Worm (Caenorhabditis elegans) whole organism, L2 larva: ENCODE data around the gene srg-13.
A peak's percentile ranks its signal among the peaks of the same experiment; 100 is the strongest.

ENCODE experiments used
- C34F6.9 ChIP-seq: fragments of 150-350 bp; optimal IDR thresholded peaks from 2 replicates; lab custom pipeline; 2014; ENCODE audit warnings: missing biosample characterization, missing genetic modification characterization
- F13H6.1 ChIP-seq: sonication (generic microtip); optimal IDR thresholded peaks from 2 replicates; lab custom pipeline; 2016; ENCODE audit warnings: missing genetic modification characterization, missing compliant biosample characterization
- R02D3.7 ChIP-seq: fragments of 150-350 bp; optimal IDR thresholded peaks from 2 replicates; lab custom pipeline; 2014; ENCODE audit warnings: missing biosample characterization, missing genetic modification characterization
- Y55F3AM.14 ChIP-seq: fragments of 200-800 bp; sonication (Bioruptor generic); optimal IDR thresholded peaks from 2 replicates; lab custom pipeline; 2018; ENCODE audit warnings: mild to moderate bottlenecking, missing genetic modification characterization, missing compliant biosample characterization
- ZK546.5 ChIP-seq: sonication (generic microtip); optimal IDR thresholded peaks from 2 replicates; lab custom pipeline; 2017; ENCODE audit warnings: missing biosample characterization, missing genetic modification characterization
- alr-1 ChIP-seq: fragments of 150-350 bp; optimal IDR thresholded peaks from 2 replicates; lab custom pipeline; 2014; ENCODE audit warnings: missing biosample characterization, missing genetic modification characterization
- aly-2 ChIP-seq: fragments of 150-350 bp; optimal IDR thresholded peaks from 2 replicates; lab custom pipeline; 2014; ENCODE audit warnings: missing biosample characterization, missing genetic modification characterization
- ama-1 ChIP-seq: fragments of 150-350 bp; optimal IDR thresholded peaks from 2 replicates; lab custom pipeline; 2018; ENCODE audit warnings: inconsistent platforms
- blmp-1 ChIP-seq: sonication (generic microtip); optimal IDR thresholded peaks from 2 replicates; lab custom pipeline; 2017; ENCODE audit warnings: missing genetic modification characterization, mild to moderate bottlenecking, missing compliant biosample characterization, antibody characterized with exemption, moderate library complexity; ENCODE audit not compliant: insufficient read depth
- ceh-16 ChIP-seq: fragments of 150-350 bp; optimal IDR thresholded peaks from 2 replicates; lab custom pipeline; 2014; ENCODE audit warnings: missing biosample characterization, missing genetic modification characterization
- ceh-82 ChIP-seq: fragments of 150-350 bp; optimal IDR thresholded peaks from 2 replicates; lab custom pipeline; 2014; ENCODE audit warnings: missing biosample characterization, missing genetic modification characterization
- crh-2 ChIP-seq: sonication (generic microtip); optimal IDR thresholded peaks from 2 replicates; lab custom pipeline; 2017; ENCODE audit warnings: missing biosample characterization, missing genetic modification characterization
- dmd-4 ChIP-seq: sonication (generic microtip); optimal IDR thresholded peaks from 2 replicates; lab custom pipeline; 2017; ENCODE audit warnings: missing biosample characterization, missing genetic modification characterization
- egl-27 ChIP-seq: sonication (generic microtip); optimal IDR thresholded peaks from 3 replicates; lab custom pipeline; 2017; ENCODE audit warnings: missing biosample characterization, missing genetic modification reagents, missing genetic modification characterization
- elt-1 ChIP-seq: fragments of 150-350 bp; optimal IDR thresholded peaks from 2 replicates; lab custom pipeline; 2014; ENCODE audit warnings: missing biosample characterization, missing genetic modification characterization
- elt-3 ChIP-seq: sonication (generic microtip); optimal IDR thresholded peaks from 2 replicates; lab custom pipeline; 2017; ENCODE audit warnings: missing biosample characterization, missing genetic modification characterization
- fos-1 ChIP-seq: fragments of 150-350 bp; optimal IDR thresholded peaks from 2 replicates; lab custom pipeline; 2014; ENCODE audit warnings: missing biosample characterization, missing genetic modification characterization
- gmeb-1 ChIP-seq: fragments of 150-350 bp; optimal IDR thresholded peaks from 2 replicates; lab custom pipeline; 2014; ENCODE audit warnings: missing biosample characterization, missing genetic modification characterization
- lin-11 ChIP-seq: fragments of 150-350 bp; sonication (generic microtip); optimal IDR thresholded peaks from 2 replicates; lab custom pipeline; 2014; ENCODE audit warnings: missing biosample characterization, missing genetic modification characterization, inconsistent platforms, mixed read lengths
- lin-13 ChIP-seq: fragments of 150-350 bp; optimal IDR thresholded peaks from 2 replicates; lab custom pipeline; 2014; ENCODE audit warnings: missing biosample characterization, missing genetic modification reagents, missing genetic modification characterization
- lin-39 ChIP-seq: fragments of 150-350 bp; optimal IDR thresholded peaks from 2 replicates; lab custom pipeline; 2014; ENCODE audit warnings: missing biosample characterization, missing genetic modification reagents, missing genetic modification characterization
- lsy-2 ChIP-seq, 2 experiments: fragments of 150-350 bp in 1 of 2; sonication (generic microtip) in 1 of 2; optimal IDR thresholded peaks; 2 replicates each; lab custom pipeline; 2014 to 2017; ENCODE audit warnings: missing biosample characterization in 2 of 2, missing genetic modification characterization in 2 of 2
- mab-5 ChIP-seq: fragments of 150-350 bp; optimal IDR thresholded peaks from 2 replicates; lab custom pipeline; 2014; ENCODE audit warnings: missing biosample characterization, missing genetic modification characterization
- mbf-1 ChIP-seq: sonication (generic microtip); optimal IDR thresholded peaks from 2 replicates; lab custom pipeline; 2017; ENCODE audit warnings: missing biosample characterization, missing genetic modification characterization
- mdl-1 ChIP-seq, 2 experiments: fragments of 150-350 bp in 1 of 2; sonication (generic microtip) in 1 of 2; optimal IDR thresholded peaks; 2 replicates each; lab custom pipeline; 2017; ENCODE audit warnings: missing biosample characterization in 2 of 2, missing genetic modification characterization in 2 of 2
- nhr-10 ChIP-seq: sonication (generic microtip); optimal IDR thresholded peaks from 2 replicates; lab custom pipeline; 2017; ENCODE audit warnings: missing biosample characterization, missing genetic modification characterization
- nhr-11 ChIP-seq: fragments of 150-350 bp; optimal IDR thresholded peaks from 2 replicates; lab custom pipeline; 2014; ENCODE audit warnings: missing biosample characterization, missing genetic modification characterization
- nhr-12 ChIP-seq: fragments of 150-350 bp; optimal IDR thresholded peaks from 2 replicates; lab custom pipeline; 2014; ENCODE audit warnings: missing biosample characterization, missing genetic modification characterization
- nhr-129 ChIP-seq: fragments of 150-350 bp; optimal IDR thresholded peaks from 2 replicates; lab custom pipeline; 2014; ENCODE audit warnings: missing biosample characterization, missing genetic modification characterization
- nhr-21 ChIP-seq: fragments of 150-350 bp; optimal IDR thresholded peaks from 2 replicates; lab custom pipeline; 2014; ENCODE audit warnings: missing biosample characterization, missing genetic modification characterization
- nhr-23 ChIP-seq: fragments of 150-350 bp; optimal IDR thresholded peaks from 2 replicates; lab custom pipeline; 2014; ENCODE audit warnings: missing biosample characterization, missing genetic modification reagents, missing genetic modification characterization
- nhr-237 ChIP-seq: fragments of 150-350 bp; optimal IDR thresholded peaks from 2 replicates; lab custom pipeline; 2014; ENCODE audit warnings: missing biosample characterization, missing genetic modification characterization
- nhr-25 ChIP-seq: fragments of 150-350 bp; sonication (generic microtip); optimal IDR thresholded peaks from 3 replicates; lab custom pipeline; 2014; ENCODE audit warnings: missing biosample characterization, missing genetic modification characterization
- nhr-6 ChIP-seq: fragments of 150-350 bp; optimal IDR thresholded peaks from 2 replicates; lab custom pipeline; 2014; ENCODE audit warnings: missing biosample characterization, missing genetic modification characterization
- nhr-77 ChIP-seq: fragments of 150-350 bp; optimal IDR thresholded peaks from 2 replicates; lab custom pipeline; 2014; ENCODE audit warnings: missing biosample characterization, missing genetic modification characterization
- peb-1 ChIP-seq: fragments of 150-350 bp; optimal IDR thresholded peaks from 2 replicates; lab custom pipeline; 2014; ENCODE audit warnings: missing biosample characterization, missing genetic modification characterization
- sem-4 ChIP-seq: fragments of 150-350 bp; optimal IDR thresholded peaks from 2 replicates; lab custom pipeline; 2014; ENCODE audit warnings: missing biosample characterization, missing genetic modification reagents, missing genetic modification characterization
- skn-1 ChIP-seq: sonication (generic microtip); optimal IDR thresholded peaks from 2 replicates; lab custom pipeline; 2017; ENCODE audit warnings: missing biosample characterization, missing genetic modification characterization
- sma-3 ChIP-seq: sonication (generic microtip); optimal IDR thresholded peaks from 2 replicates; lab custom pipeline; 2016; ENCODE audit warnings: missing genetic modification reagents, missing genetic modification characterization, missing compliant biosample characterization
- sma-9 ChIP-seq, 2 experiments: fragments of 150-350 bp in 1 of 2; sonication (generic microtip) in 1 of 2; optimal IDR thresholded peaks; 2 replicates each; lab custom pipeline; 2014 to 2016; ENCODE audit warnings: missing genetic modification characterization in 2 of 2, mild to moderate bottlenecking in 1 of 2, missing biosample characterization in 1 of 2, missing compliant biosample characterization in 1 of 2, missing genetic modification reagents in 1 of 2, moderate library complexity in 1 of 2
- snpc-4 ChIP-seq: fragments of 150-350 bp; optimal IDR thresholded peaks from 2 replicates; lab custom pipeline; 2014; ENCODE audit warnings: missing biosample characterization, missing genetic modification characterization
- unc-39 ChIP-seq: fragments of 150-350 bp; optimal IDR thresholded peaks from 2 replicates; lab custom pipeline; 2014; ENCODE audit warnings: missing biosample characterization, missing genetic modification characterization
- unc-55 ChIP-seq: fragments of 150-350 bp; sonication (generic microtip); optimal IDR thresholded peaks from 3 replicates; lab custom pipeline; 2014; ENCODE audit warnings: missing biosample characterization, missing genetic modification reagents, missing genetic modification characterization
- unc-62 ChIP-seq: fragments of 150-350 bp; optimal IDR thresholded peaks from 2 replicates; lab custom pipeline; 2014; ENCODE audit warnings: missing biosample characterization, missing genetic modification reagents, missing genetic modification characterization
- zag-1 ChIP-seq: fragments of 150-350 bp; optimal IDR thresholded peaks from 2 replicates; lab custom pipeline; 2014; ENCODE audit warnings: missing biosample characterization, missing genetic modification characterization
- ztf-1 ChIP-seq: fragments of 200-800 bp; sonication (Bioruptor generic); conservative IDR thresholded peaks from 2 replicates; pipeline ENCODE4 v1.3.6; 2022; ENCODE audit warnings: missing genetic modification characterization, missing compliant biosample characterization
- ztf-11 ChIP-seq: sonication (generic microtip); optimal IDR thresholded peaks from 2 replicates; lab custom pipeline; 2017; ENCODE audit warnings: missing biosample characterization, missing genetic modification characterization
- ztf-4 ChIP-seq: fragments of 150-350 bp; optimal IDR thresholded peaks from 2 replicates; lab custom pipeline; 2014; ENCODE audit warnings: missing biosample characterization, missing genetic modification characterization

The srg-13 gene

ce11 chrIII:4656415-4656814 is 15.6 kb upstream of the srg-13 start:
- TF ChIP-seq elt-3 (tag; lab: Kevin White, UChicago) (no peak), gmeb-1 (tag; lab: Kevin White, UChicago) (no peak), sma-9 (GFP tag; optimal IDR thresholded peaks at IDR 0.05; lab: Kevin White, UChicago) (peak; percentile 35), sma-9 (tag; optimal IDR thresholded peaks at IDR 0.05; lab: Kevin White, UChicago) (no peak), ceh-16 (tag; lab: Kevin White, UChicago) (no peak), egl-27 (peak; percentile 45), nhr-21 (tag; lab: Kevin White, UChicago) (no peak), ztf-4 (tag; lab: Kevin White, UChicago) (no peak), F13H6.1 (tag; lab: Kevin White, UChicago) (peak; percentile 63), mbf-1 (tag; lab: Kevin White, UChicago) (no peak), lin-13 (GFP tag; lab: Kevin White, UChicago) (peak; percentile 36), ceh-82 (tag; lab: Kevin White, UChicago) (no peak), snpc-4 (tag; lab: Kevin White, UChicago) (peak; percentile 28), mab-5 (peak; percentile 40), R02D3.7 (tag; lab: Kevin White, UChicago) (no peak), sma-3 (no peak), unc-62 (GFP tag; lab: Kevin White, UChicago) (no peak), alr-1 (tag; lab: Kevin White, UChicago) (no peak), sem-4 (tag; lab: Kevin White, UChicago) (peak; percentile 42), nhr-11 (tag; lab: Kevin White, UChicago) (no peak), crh-2 (tag; lab: Kevin White, UChicago) (peak; percentile 72), nhr-237 (tag; lab: Kevin White, UChicago) (no peak), ama-1 (lab: Kevin White, UChicago) (no peak), lsy-2 (tag; optimal IDR thresholded peaks at IDR 0.05; lab: Kevin White, UChicago) (peak; percentile 55 to 70), peb-1 (tag; lab: Kevin White, UChicago) (no peak), unc-39 (tag; lab: Kevin White, UChicago) (no peak), elt-1 (no peak), lin-39 (tag; lab: Kevin White, UChicago) (no peak), blmp-1 (tag; lab: Kevin White, UChicago) (no peak), zag-1 (tag; lab: Kevin White, UChicago) (peak; percentile 88), dmd-4 (tag; lab: Kevin White, UChicago) (no peak), lin-11 (tag; lab: Kevin White, UChicago) (peak; percentile 70), skn-1 (no peak), ZK546.5 (tag; lab: Kevin White, UChicago) (no peak), nhr-25 (tag; lab: Kevin White, UChicago) (no peak), mdl-1 (tag; optimal IDR thresholded peaks at IDR 0.05; lab: Kevin White, UChicago) (peak in 1 of 2 experiments; percentile 32), ztf-1 (GFP tag; lab: Robert Waterston, UW) (no peak), fos-1 (tag; lab: Kevin White, UChicago) (no peak), nhr-129 (tag; lab: Kevin White, UChicago) (peak; percentile 68), unc-55 (GFP tag; lab: Kevin White, UChicago) (peak; percentile 91), Y55F3AM.14 (GFP tag; lab: Kevin White, UChicago) (peak; percentile 69), nhr-77 (tag; lab: Kevin White, UChicago) (no peak), nhr-10 (tag; lab: Kevin White, UChicago) (no peak), nhr-6 (no peak), nhr-12 (tag; lab: Kevin White, UChicago) (no peak), ztf-11 (tag; lab: Kevin White, UChicago) (no peak), aly-2 (tag; lab: Kevin White, UChicago) (no peak), C34F6.9 (peak; percentile 83), nhr-23 (no peak)
